Worm (Caenorhabditis elegans) whole organism, L2 larva: ENCODE results near the gene C34E10.10.

Source experiments
- ama-1 ChIP-seq: fragments of 150-350 bp; optimal IDR thresholded peaks from 2 replicates; lab custom pipeline; 2018; ENCODE audit warnings: inconsistent platforms
- lsy-2 ChIP-seq, 2 experiments: fragments of 150-350 bp in 1 of 2; sonication (generic microtip) in 1 of 2; optimal IDR thresholded peaks; 2 replicates each; lab custom pipeline; 2014 to 2017; ENCODE audit warnings: missing biosample characterization in 2 of 2, missing genetic modification characterization in 2 of 2
- nhr-12 ChIP-seq: fragments of 150-350 bp; optimal IDR thresholded peaks from 2 replicates; lab custom pipeline; 2014; ENCODE audit warnings: missing biosample characterization, missing genetic modification characterization
- unc-39 ChIP-seq: fragments of 150-350 bp; optimal IDR thresholded peaks from 2 replicates; lab custom pipeline; 2014; ENCODE audit warnings: missing biosample characterization, missing genetic modification characterization
- unc-62 ChIP-seq: fragments of 150-350 bp; optimal IDR thresholded peaks from 2 replicates; lab custom pipeline; 2014; ENCODE audit warnings: missing biosample characterization, missing genetic modification reagents, missing genetic modification characterization
- ztf-1 ChIP-seq: fragments of 200-800 bp; sonication (Bioruptor generic); conservative IDR thresholded peaks from 2 replicates; pipeline ENCODE4 v1.3.6; 2022; ENCODE audit warnings: missing genetic modification characterization, missing compliant biosample characterization

- TF ChIP-seq ama-1 (lab: Kevin White, UChicago) (no peak), nhr-12 (tag; lab: Kevin White, UChicago) (no peak), unc-62 (no peak), unc-39 (no peak), lsy-2 (tag; optimal IDR thresholded peaks at IDR 0.05; lab: Kevin White, UChicago) (no peak), ztf-1 (GFP tag; lab: Robert Waterston, UW) (no peak)
These were observed 27.3 kb downstream of the C34E10.10 start for ce11 chrIII:5200349-5200748.
